Fruit fly (Drosophila melanogaster) whole organism, prepupa: ENCODE results near the gene hth.

ENCODE experiments used
- Blimp-1 ChIP-seq: fragments of 200-800 bp; sonication (Bioruptor generic); optimal IDR thresholded peaks from 3 replicates; lab custom pipeline; 2017; ENCODE audit warnings: missing biosample characterization, missing genetic modification characterization, mild to moderate bottlenecking, moderate library complexity, missing genetic modification reagents
- CG11294 ChIP-seq: fragments of 200-800 bp; sonication (Bioruptor generic); IDR thresholded peaks from 2 replicates; pipeline ENCODE4 v1.3.6; 2022; ENCODE audit warnings: missing biosample characterization, missing genetic modification characterization
- CG11762 ChIP-seq: fragments of 200-800 bp; sonication (Bioruptor generic); optimal IDR thresholded peaks from 3 replicates; lab custom pipeline; 2016; ENCODE audit warnings: missing biosample characterization, missing genetic modification characterization; ENCODE audit not compliant: insufficient read depth
- CG34406 ChIP-seq: fragments of 200-800 bp; sonication (Bioruptor generic); optimal IDR thresholded peaks from 3 replicates; lab custom pipeline; 2016; ENCODE audit warnings: missing biosample characterization, missing genetic modification characterization
- Eip75B ChIP-seq: fragments of 200-800 bp; sonication (Bioruptor generic); optimal IDR thresholded peaks from 3 replicates; lab custom pipeline; 2016; ENCODE audit warnings: missing biosample characterization, missing genetic modification characterization
- Ets96B ChIP-seq: fragments of 200-800 bp; optimal IDR thresholded peaks from 2 replicates; lab custom pipeline; 2019; ENCODE audit warnings: missing biosample characterization, mild to moderate bottlenecking, missing genetic modification characterization, moderate library complexity
- Hr39 ChIP-seq: fragments of 200-800 bp; sonication (Bioruptor generic); optimal IDR thresholded peaks from 2 replicates; lab custom pipeline; 2016; ENCODE audit warnings: missing biosample characterization, missing genetic modification characterization
- OdsH ChIP-seq: fragments of 200-800 bp; sonication (Bioruptor generic); optimal IDR thresholded peaks from 3 replicates; lab custom pipeline; 2016; ENCODE audit warnings: missing biosample characterization, missing genetic modification characterization
- acj6 ChIP-seq: fragments of 200-800 bp; sonication (Bioruptor generic); optimal IDR thresholded peaks from 3 replicates; lab custom pipeline; 2016; ENCODE audit warnings: missing biosample characterization, missing genetic modification characterization
- eg ChIP-seq: fragments of 200-800 bp; sonication (Bioruptor generic); IDR thresholded peaks from 3 replicates; pipeline ENCODE4 v1.3.6; 2022; ENCODE audit warnings: missing biosample characterization, missing genetic modification characterization
- fkh ChIP-seq: fragments of 200-800 bp; sonication (Bioruptor generic); optimal IDR thresholded peaks from 3 replicates; lab custom pipeline; 2017; ENCODE audit warnings: missing biosample characterization, mild to moderate bottlenecking, missing genetic modification characterization, moderate library complexity
- lz ChIP-seq: fragments of 200-800 bp; sonication (Bioruptor generic); optimal IDR thresholded peaks from 3 replicates; lab custom pipeline; 2016; ENCODE audit warnings: missing biosample characterization, missing genetic modification characterization
- vri ChIP-seq: fragments of 200-800 bp; sonication (Bioruptor generic); optimal IDR thresholded peaks from 3 replicates; lab custom pipeline; 2016; ENCODE audit warnings: missing biosample characterization, mild to moderate bottlenecking, missing genetic modification characterization

dm6 chr3R:10688835-10689234 lies 49.5 kb upstream of the hth start:
- TF ChIP-seq eg, result peak; percentile 71; the same call in 2 of the 3 replicates
- TF ChIP-seq Eip75B, result no peak
- TF ChIP-seq CG11762 (GFP tag; lab: Kevin White, UChicago), result no peak
- no peak for TF ChIP-seq fkh (GFP tag; lab: Kevin White, UChicago)
- TF ChIP-seq CG34406, result no peak
- no peak for TF ChIP-seq Hr39 (GFP tag; lab: Kevin White, UChicago)
- TF ChIP-seq Blimp-1 (GFP tag; lab: Kevin White, UChicago), result no peak
- TF ChIP-seq vri, result no peak
- no peak for TF ChIP-seq Ets96B
- TF ChIP-seq CG11294 (GFP tag; lab: Robert Waterston, UW), result peak; percentile 36; the same call in 1 of the 2 replicates
- TF ChIP-seq lz (GFP tag; lab: Kevin White, UChicago), result no peak
- no peak for TF ChIP-seq OdsH (GFP tag; lab: Kevin White, UChicago)
- TF ChIP-seq acj6 (GFP tag; lab: Kevin White, UChicago), result no peak
